Fruit fly (Drosophila melanogaster): Measurements from ENCODE around the gene Ir92a.

DNA sequence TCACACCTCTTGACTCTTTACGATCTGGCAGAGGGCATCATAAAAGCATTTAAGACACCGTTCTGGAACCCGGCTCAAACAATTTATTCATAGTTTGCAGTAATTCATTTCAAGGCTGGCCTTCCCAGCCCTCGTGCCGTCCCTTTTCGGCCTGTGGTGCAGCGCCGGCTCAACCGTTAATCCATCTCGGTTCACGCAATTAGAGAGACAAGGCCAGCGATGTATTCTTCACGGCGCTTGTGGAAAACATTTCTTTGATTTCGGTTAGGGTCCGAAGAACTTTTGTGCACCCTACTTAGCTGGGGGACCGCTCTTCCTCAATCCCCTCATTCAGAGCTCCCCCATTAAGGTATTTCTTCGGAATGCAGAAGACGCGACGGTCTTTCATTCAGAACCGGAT is 47.7 kb upstream of the Ir92a start:
- TF ChIP-seq Sin3A (optimal IDR thresholded peaks at IDR 0.05) (no peak), psq (optimal IDR thresholded peaks at IDR 0.05) (no peak), h (optimal IDR thresholded peaks at IDR 0.05) (no peak), Myc (optimal IDR thresholded peaks at IDR 0.05) (no peak), insv (optimal IDR thresholded peaks at IDR 0.05) (no peak), ttk (optimal IDR thresholded peaks at IDR 0.05) (no peak)

All from Kc167 (cell line).